Worm (Caenorhabditis elegans): ENCODE results near the gene sru-4.

DNA sequence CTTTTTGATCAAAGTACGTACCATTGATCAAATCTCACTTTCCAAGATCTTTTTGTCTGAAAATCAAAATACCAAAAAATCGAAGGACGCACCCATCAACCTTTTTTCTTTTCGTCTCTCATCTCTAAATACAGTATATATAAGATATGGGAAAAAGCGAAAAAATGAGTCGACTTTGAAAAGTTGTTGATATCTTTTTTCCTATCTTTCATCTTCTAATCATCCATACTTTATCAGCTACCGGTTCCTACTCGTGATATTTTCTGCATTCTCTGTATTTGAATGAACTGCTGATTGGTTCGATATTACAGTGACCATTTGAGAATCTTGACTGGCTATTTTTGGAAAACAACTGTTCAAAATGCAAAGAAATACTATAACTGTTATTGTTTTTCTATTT, 18.6 kb downstream of the sru-4 start, which contains the start of gene C33A12.19:
- no peak for TF ChIP-seq mab-5 (tag; optimal IDR thresholded peaks at IDR 0.05)
- no peak for TF ChIP-seq nhr-237 (tag; optimal IDR thresholded peaks at IDR 0.05)
- no peak for TF ChIP-seq ztf-11 (tag; optimal IDR thresholded peaks at IDR 0.05)
- no peak for TF ChIP-seq pha-4 (tag; optimal IDR thresholded peaks at IDR 0.05)
- TF ChIP-seq nhr-76 (tag; optimal IDR thresholded peaks at IDR 0.05) = no peak
- TF ChIP-seq snpc-4 (tag; optimal IDR thresholded peaks at IDR 0.05) = no peak
- TF ChIP-seq sptf-1 (tag; optimal IDR thresholded peaks at IDR 0.05) = no peak
- TF ChIP-seq cnd-1 (tag; optimal IDR thresholded peaks at IDR 0.05) = no peak
- no peak for TF ChIP-seq unc-39 (tag; optimal IDR thresholded peaks at IDR 0.05)
